Fruit fly (Drosophila melanogaster): ENCODE results near the gene IP3K2.

DNA sequence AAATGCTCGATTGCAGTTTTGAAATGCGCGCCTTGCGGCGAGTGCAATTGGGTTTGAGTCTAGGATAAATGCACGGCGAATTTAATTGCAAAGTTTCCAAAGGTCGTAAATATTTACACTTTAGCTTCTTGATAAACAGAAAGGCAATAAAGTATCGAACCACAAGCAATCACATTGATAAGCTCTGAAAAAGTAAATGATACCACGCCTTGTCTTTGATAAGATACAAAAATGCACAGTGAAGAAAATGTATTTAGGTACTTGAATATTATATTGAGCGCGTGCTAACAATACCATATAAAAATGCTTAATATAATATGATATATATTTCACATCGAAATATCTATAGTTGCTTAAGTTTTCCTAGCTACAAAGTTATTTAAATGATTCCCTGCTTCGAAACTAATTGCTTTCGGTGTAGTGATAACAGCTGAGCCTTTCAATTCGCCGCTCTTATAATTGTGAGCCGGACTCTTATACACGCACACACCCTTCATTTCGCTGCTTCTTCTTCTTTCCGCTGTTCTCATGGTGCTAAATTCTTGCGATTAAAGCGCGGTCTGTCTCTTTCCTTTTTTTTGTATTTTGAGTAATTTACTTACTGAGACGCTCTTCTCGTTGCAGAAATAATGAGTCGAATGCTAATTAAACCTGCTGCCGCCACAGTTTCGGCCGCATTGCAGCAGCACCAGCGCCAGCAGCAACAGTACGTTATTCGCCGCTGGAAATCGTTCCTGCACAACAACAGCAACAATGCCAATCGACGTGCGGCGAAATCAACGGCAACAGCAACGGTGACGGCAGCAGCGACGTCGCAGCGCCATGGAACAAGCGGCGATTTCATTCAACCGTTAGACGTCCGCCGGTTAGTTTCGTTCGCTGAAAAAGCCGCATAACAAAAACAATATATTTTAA lies 70.1 kb downstream of the IP3K2 start:
- TF ChIP-seq psq (GFP tag; optimal IDR thresholded peaks at IDR 0.05) = peak; percentile 14
- TF ChIP-seq CG3847 (GFP tag; IDR thresholded peaks at IDR 0.05) = peak; percentile 73
- no peak for TF ChIP-seq knrl (GFP tag; IDR thresholded peaks at IDR 0.05; ENCODE audit: partially characterized antibody)
- TF ChIP-seq gt (GFP tag; IDR thresholded peaks at IDR 0.05) = no peak
- TF ChIP-seq CG3838 (GFP tag; optimal IDR thresholded peaks at IDR 0.05) = no peak
- peak; percentile 62 for TF ChIP-seq pros (GFP tag; optimal IDR thresholded peaks at IDR 0.05)
- peak; percentile 22 for TF ChIP-seq TFAM (GFP tag; optimal IDR thresholded peaks at IDR 0.05)

All from whole organism, embryonic.